Fruit fly (Drosophila melanogaster) whole organism, wandering third instar larva: ENCODE measurements around the gene Ufd1.

Experiments
- Abd-B ChIP-seq: fragments of >200 bp; optimal IDR thresholded peaks from 2 replicates; lab custom pipeline; 2017; ENCODE audit warnings: missing biosample characterization, missing genetic modification characterization
- CG32264 ChIP-seq: fragments of 200-800 bp; sonication (Bioruptor generic); optimal IDR thresholded peaks from 2 replicates; lab custom pipeline; 2016; ENCODE audit warnings: missing biosample characterization, missing genetic modification characterization
- CG9705 ChIP-seq: fragments of 200-800 bp; sonication (Bioruptor generic); optimal IDR thresholded peaks from 2 replicates; lab custom pipeline; 2018; ENCODE audit warnings: missing biosample characterization, mild to moderate bottlenecking, missing genetic modification characterization
- CrebA ChIP-seq: fragments of 200-800 bp; sonication (Bioruptor generic); optimal IDR thresholded peaks from 2 replicates; lab custom pipeline; 2016; ENCODE audit warnings: missing biosample characterization, mild to moderate bottlenecking, missing genetic modification characterization, borderline replicate concordance
- Dif ChIP-seq: fragments of 200-275, 200-300 bp; sonication (Bioruptor generic); optimal IDR thresholded peaks from 2 replicates; lab custom pipeline; 2018; ENCODE audit warnings: missing biosample characterization, missing genetic modification characterization; ENCODE audit not compliant: partially characterized antibody
- GATAd ChIP-seq: sonication (Bioruptor generic); optimal IDR thresholded peaks from 2 replicates; lab custom pipeline; 2016; ENCODE audit warnings: missing biosample characterization, missing genetic modification characterization
- HLH106 ChIP-seq: fragments of 200-800 bp; optimal IDR thresholded peaks from 3 replicates; lab custom pipeline; 2019; ENCODE audit warnings: missing biosample characterization, mild to moderate bottlenecking, missing genetic modification characterization, moderate library complexity
- Hnf4 ChIP-seq: fragments of 200-800 bp; sonication (Bioruptor generic); optimal IDR thresholded peaks from 2 replicates; lab custom pipeline; 2016; ENCODE audit warnings: missing biosample characterization, mild to moderate bottlenecking, missing genetic modification characterization
- Hr78 ChIP-seq: fragments of >200 bp; optimal IDR thresholded peaks from 2 replicates; lab custom pipeline; 2017; ENCODE audit warnings: missing biosample characterization, missing genetic modification characterization
- Hr83 ChIP-seq: fragments of 200-300 bp; sonication (Bioruptor generic); optimal IDR thresholded peaks from 2 replicates; lab custom pipeline; 2016; ENCODE audit warnings: missing biosample characterization, mild to moderate bottlenecking, missing genetic modification characterization, moderate library complexity; ENCODE audit not compliant: poor library complexity, severe bottlenecking
- Jra ChIP-seq: sonication (Bioruptor generic); optimal IDR thresholded peaks from 2 replicates; lab custom pipeline; 2016; ENCODE audit warnings: missing biosample characterization, missing genetic modification characterization
- Mio ChIP-seq: sonication (Bioruptor generic); optimal IDR thresholded peaks from 2 replicates; lab custom pipeline; 2016; ENCODE audit warnings: missing biosample characterization, missing genetic modification characterization
- Myc ChIP-seq: fragments of >200 bp; optimal IDR thresholded peaks from 2 replicates; lab custom pipeline; 2017
- N ChIP-seq: fragments of >200 bp; optimal IDR thresholded peaks from 2 replicates; lab custom pipeline; 2018; ENCODE audit warnings: missing biosample characterization, missing external identifiers, missing genetic modification characterization
- OdsH ChIP-seq: fragments of 200-800 bp; sonication (Bioruptor generic); optimal IDR thresholded peaks from 2 replicates; lab custom pipeline; 2016; ENCODE audit warnings: missing biosample characterization, mild to moderate bottlenecking, missing genetic modification characterization
- Rel ChIP-seq, 2 experiments: fragments of 200-800 bp; sonication (Bioruptor generic) in 1 of 2; optimal IDR thresholded peaks; 2 replicates in 1 of 2; 3 replicates in 1 of 2; lab custom pipeline; 2016 to 2019; ENCODE audit warnings: mild to moderate bottlenecking in 2 of 2, missing biosample characterization in 2 of 2, missing genetic modification characterization in 2 of 2, moderate library complexity in 1 of 2
- Sp1 ChIP-seq: fragments of 200-800 bp; sonication (Bioruptor generic); optimal IDR thresholded peaks from 3 replicates; lab custom pipeline; 2019; ENCODE audit warnings: missing biosample characterization, mild to moderate bottlenecking, missing genetic modification characterization, moderate library complexity
- Vsx2 ChIP-seq: fragments of 200-300, 225-300 bp; sonication (Bioruptor generic); optimal IDR thresholded peaks from 2 replicates; lab custom pipeline; 2018; ENCODE audit warnings: missing biosample characterization, missing genetic modification characterization; ENCODE audit not compliant: partially characterized antibody
- br ChIP-seq: fragments of 200-800 bp; sonication (Bioruptor generic); optimal IDR thresholded peaks from 2 replicates; lab custom pipeline; 2016; ENCODE audit warnings: missing biosample characterization, missing genetic modification characterization
- brk ChIP-seq: fragments of 200-800 bp; sonication (Bioruptor generic); optimal IDR thresholded peaks from 2 replicates; lab custom pipeline; 2016; ENCODE audit warnings: missing biosample characterization, mild to moderate bottlenecking, missing genetic modification characterization
- dl ChIP-seq, 2 experiments: fragments of 175-275, 200-275 bp in 1 of 2; fragments of 200-275 bp in 1 of 2; sonication (Bioruptor generic); optimal IDR thresholded peaks; lab custom pipeline; 2018; ENCODE audit warnings: mild to moderate bottlenecking in 2 of 2, missing biosample characterization in 2 of 2, missing genetic modification characterization in 2 of 2, moderate library complexity in 2 of 2; ENCODE audit not compliant: partially characterized antibody in 2 of 2, insufficient read depth in 1 of 2
- dmrt93B ChIP-seq: fragments of 200-800 bp; sonication (Bioruptor generic); optimal IDR thresholded peaks from 2 replicates; lab custom pipeline; 2018; ENCODE audit warnings: missing biosample characterization, mild to moderate bottlenecking, missing genetic modification characterization
- dsf ChIP-seq: sonication (Bioruptor generic); optimal IDR thresholded peaks from 2 replicates; lab custom pipeline; 2016; ENCODE audit warnings: missing biosample characterization, missing genetic modification characterization, borderline replicate concordance
- ey ChIP-seq: fragments of 200-800 bp; sonication (Bioruptor generic); optimal IDR thresholded peaks from 2 replicates; lab custom pipeline; 2016; ENCODE audit warnings: missing biosample characterization, missing genetic modification characterization
- foxo ChIP-seq, 2 experiments: fragments of 200-800 bp; sonication (Bioruptor generic); optimal IDR thresholded peaks; 2 replicates in 1 of 2; 3 replicates in 1 of 2; lab custom pipeline; 2016 to 2017; ENCODE audit warnings: missing biosample characterization in 2 of 2, missing genetic modification characterization in 2 of 2
- fru ChIP-seq: fragments of 200-800 bp; sonication (Bioruptor generic); optimal IDR thresholded peaks from 3 replicates; lab custom pipeline; 2016; ENCODE audit warnings: missing biosample characterization, mild to moderate bottlenecking, missing genetic modification characterization
- h ChIP-seq: fragments of 200-800 bp; sonication (Bioruptor generic); optimal IDR thresholded peaks from 3 replicates; lab custom pipeline; 2016; ENCODE audit warnings: missing biosample characterization, mild to moderate bottlenecking, missing genetic modification characterization
- jim ChIP-seq: fragments of 175-275, 200-325 bp; sonication (Bioruptor generic); optimal IDR thresholded peaks from 2 replicates; lab custom pipeline; 2016; ENCODE audit warnings: missing biosample characterization, mild to moderate bottlenecking, missing genetic modification characterization
- lola ChIP-seq: fragments of >200 bp; optimal IDR thresholded peaks from 2 replicates; lab custom pipeline; 2017; ENCODE audit warnings: missing biosample characterization, missing genetic modification characterization
- pan ChIP-seq: fragments of >200 bp; optimal IDR thresholded peaks from 2 replicates; lab custom pipeline; 2017
- psq ChIP-seq: fragments of 200-800 bp; sonication (Bioruptor generic); optimal IDR thresholded peaks from 3 replicates; lab custom pipeline; 2017; ENCODE audit warnings: missing biosample characterization, mild to moderate bottlenecking, missing genetic modification characterization, moderate library complexity
- rgr ChIP-seq: fragments of 200-800 bp; sonication (Bioruptor generic); optimal IDR thresholded peaks from 3 replicates; lab custom pipeline; 2016; ENCODE audit warnings: missing biosample characterization, mild to moderate bottlenecking, missing genetic modification characterization
- sage ChIP-seq: fragments of 200-800 bp; sonication (Bioruptor generic); optimal IDR thresholded peaks from 2 replicates; lab custom pipeline; 2016; ENCODE audit warnings: missing biosample characterization, mild to moderate bottlenecking, missing genetic modification characterization
- sv ChIP-seq: fragments of 200-800 bp; sonication (Bioruptor generic); optimal IDR thresholded peaks from 3 replicates; lab custom pipeline; 2016; ENCODE audit warnings: missing biosample characterization, missing genetic modification characterization
- usp ChIP-seq: fragments of >200 bp; optimal IDR thresholded peaks from 2 replicates; lab custom pipeline; 2017; ENCODE audit warnings: missing biosample characterization, missing genetic modification characterization

The Ufd1 gene

DNA sequence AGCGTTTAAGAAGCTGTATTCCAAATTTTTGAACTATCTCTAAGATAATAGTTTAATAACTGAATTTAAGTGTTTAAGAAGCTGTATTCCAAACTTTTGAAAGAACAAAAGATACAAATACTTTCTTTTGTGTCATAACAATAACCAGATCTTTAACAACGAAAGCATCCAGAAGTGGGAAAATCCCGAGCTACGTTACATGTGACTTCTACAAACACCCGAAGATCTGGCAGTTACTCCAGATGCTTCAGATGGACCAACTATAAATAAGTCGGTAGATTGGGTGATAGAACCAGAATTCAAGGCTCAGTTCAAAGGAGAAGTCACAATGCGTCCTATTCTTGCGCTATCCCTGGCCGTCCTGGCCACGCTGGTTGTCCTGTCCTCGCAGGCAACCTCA, 15.1 kb downstream of the Ufd1 start, which contains the start of gene CG12522:
Gene CG12522 (plus strand): TSS at position 301 of the 400 bp plus-strand sequence.
- TF ChIP-seq Hr78 (GFP tag; lab: Kevin White, UChicago) (no peak), Jra (GFP tag; lab: Kevin White, UChicago) (no peak), sv (no peak), jim (GFP tag; lab: Kevin White, UChicago) (no peak), Rel (GFP tag; optimal IDR thresholded peaks at IDR 0.05; lab: Kevin White, UChicago) (no peak), Rel (tag; optimal IDR thresholded peaks at IDR 0.05; lab: Kevin White, UChicago) (no peak), lola (GFP tag; lab: Kevin White, UChicago) (no peak), Sp1 (no peak), brk (no peak), foxo (GFP tag; optimal IDR thresholded peaks at IDR 0.05; lab: Kevin White, UChicago) (no peak), Mio (GFP tag; lab: Kevin White, UChicago) (no peak), fru (GFP tag; lab: Kevin White, UChicago) (no peak), h (no peak)
- TF ChIP-seq, all 38 proteins: peak for 0

DNA sequence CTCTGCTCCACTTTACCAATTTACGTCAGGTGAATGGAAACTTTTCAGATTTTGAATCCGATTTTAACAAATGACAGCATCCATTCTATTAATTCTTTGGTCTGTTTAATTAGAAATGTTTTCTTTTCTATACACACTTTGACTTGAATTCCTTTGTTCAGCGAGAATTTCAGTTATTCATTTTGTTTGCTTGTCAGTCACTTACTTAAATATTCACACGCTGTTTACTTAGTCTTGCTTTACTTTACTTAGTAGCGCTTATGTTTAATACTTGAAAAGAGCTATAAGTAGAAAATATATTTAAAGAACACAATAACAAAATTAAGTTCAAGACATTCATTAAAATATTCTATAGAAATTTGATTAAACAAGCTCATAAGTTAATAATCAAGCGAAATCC, 15.6 kb downstream of the Ufd1 start, which contains the start of gene CG32073:
Gene CG32073 (minus strand): TSS at position 151 of the 400 bp plus-strand sequence.
- TF ChIP-seq N (GFP tag; lab: Kevin White, UChicago), result no peak
- TF ChIP-seq h, result no peak
- no peak for TF ChIP-seq usp
- TF ChIP-seq Vsx2 (GFP tag; lab: Kevin White, UChicago), result no peak
- TF ChIP-seq CrebA, result no peak
- no peak for TF ChIP-seq br
- TF ChIP-seq Hnf4 (GFP tag; lab: Kevin White, UChicago), result no peak
- no peak for TF ChIP-seq dsf
- TF ChIP-seq sage (GFP tag; lab: Kevin White, UChicago), result no peak
- no peak for TF ChIP-seq Myc
- TF ChIP-seq dmrt93B (GFP tag; lab: Kevin White, UChicago), result no peak
- TF ChIP-seq ey (GFP tag; lab: Kevin White, UChicago), result no peak
- no peak for TF ChIP-seq pan
- no peak for TF ChIP-seq CG32264 (GFP tag; lab: Kevin White, UChicago)
- TF ChIP-seq HLH106 (tag; lab: Kevin White, UChicago), result no peak
- TF ChIP-seq Dif (GFP tag; lab: Kevin White, UChicago), result no peak
- TF ChIP-seq GATAd (GFP tag; lab: Kevin White, UChicago), result no peak

dm6 chr3L:11103773-11104172, 19.2 kb downstream of the Ufd1 start, which contains the start of gene CG32071:
Gene CG32071 (minus strand): TSS chr3L:11103873.
- TF ChIP-seq jim (GFP tag; lab: Kevin White, UChicago) (no peak), h (no peak), Abd-B (GFP tag; lab: Kevin White, UChicago) (no peak), GATAd (GFP tag; lab: Kevin White, UChicago) (no peak), Dif (GFP tag; lab: Kevin White, UChicago) (no peak), br (no peak), HLH106 (tag; lab: Kevin White, UChicago) (no peak), usp (no peak), psq (GFP tag; lab: Kevin White, UChicago) (no peak), Hr83 (GFP tag; lab: Kevin White, UChicago) (no peak), OdsH (GFP tag; lab: Kevin White, UChicago) (no peak)
- TF ChIP-seq, all 38 proteins: peak for 0

DNA sequence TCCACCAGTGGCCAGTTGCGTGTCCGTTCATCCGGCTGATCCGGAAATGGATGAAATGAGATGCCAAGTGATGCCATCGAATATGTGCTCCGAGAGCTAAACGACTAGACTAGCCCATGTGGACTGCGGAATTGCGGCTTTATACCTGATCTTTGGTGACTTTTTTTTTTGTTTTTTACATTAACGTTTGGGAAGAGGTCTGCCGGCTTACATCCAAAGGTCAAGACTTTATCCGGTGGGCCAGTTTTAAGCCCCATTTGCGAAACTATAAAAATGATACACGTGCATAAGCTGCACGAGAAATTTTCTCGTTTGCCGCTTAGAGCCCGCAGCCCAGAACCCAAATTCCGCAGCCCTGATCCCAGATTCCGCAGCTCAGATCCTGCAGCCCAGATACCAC, 20.1 kb downstream of the Ufd1 start, which contains the start of gene Elo68alpha:
Gene Elo68alpha (minus strand): TSS at position 101 of the 400 bp plus-strand sequence.
- no peak for TF ChIP-seq rgr (GFP tag; lab: Kevin White, UChicago)
- TF ChIP-seq h, result no peak
- TF ChIP-seq Abd-B (GFP tag; lab: Kevin White, UChicago), result no peak
- TF ChIP-seq Dif (GFP tag; lab: Kevin White, UChicago), result no peak
- TF ChIP-seq ey (GFP tag; lab: Kevin White, UChicago), result no peak
- TF ChIP-seq CrebA, result no peak
- TF ChIP-seq psq (GFP tag; lab: Kevin White, UChicago), result no peak
- TF ChIP-seq Myc, result no peak
- no peak for TF ChIP-seq fru (GFP tag; lab: Kevin White, UChicago)
- no peak for TF ChIP-seq sv
- TF ChIP-seq dl (GFP tag; optimal IDR thresholded peaks at IDR 0.05; lab: Kevin White, UChicago; ENCODE audit: insufficient read depth in 1 of 2, partially characterized antibody in 2 of 2), result no peak
- TF ChIP-seq pan, result no peak
- no peak for TF ChIP-seq CG9705 (GFP tag; lab: Kevin White, UChicago)
